Worm (Caenorhabditis elegans) whole organism, late embryonic: ENCODE results near the gene srt-13.
"Not testable (repeated sequence)": the region's sequence is repeated elsewhere in the genome, so short reads cannot be mapped to it uniquely, and the experiment has no call there.

Experiments
- C08G9.2 ChIP-seq: sonication (generic microtip); optimal IDR thresholded peaks from 2 replicates; lab custom pipeline; 2016; ENCODE audit warnings: mild to moderate bottlenecking, missing genetic modification characterization, moderate library complexity, missing compliant biosample characterization
- K02D7.2 ChIP-seq: sonication (generic microtip); optimal IDR thresholded peaks from 2 replicates; lab custom pipeline; 2017; ENCODE audit warnings: mild to moderate bottlenecking, missing genetic modification characterization, missing compliant biosample characterization
- K09A11.1 ChIP-seq: sonication (generic microtip); optimal IDR thresholded peaks from 2 replicates; lab custom pipeline; 2017; ENCODE audit warnings: antibody characterized with exemption, mild to moderate bottlenecking, missing genetic modification characterization, missing compliant biosample characterization; ENCODE audit not compliant: insufficient read depth
- T23F11.4 ChIP-seq: fragments of 200-800 bp; sonication (Bioruptor generic); optimal IDR thresholded peaks from 2 replicates; lab custom pipeline; 2018; ENCODE audit warnings: mild to moderate bottlenecking, missing genetic modification characterization, missing compliant biosample characterization
- Y22D7AL.16 ChIP-seq: sonication (generic microtip); optimal IDR thresholded peaks from 2 replicates; lab custom pipeline; 2016; ENCODE audit warnings: missing genetic modification characterization, missing compliant biosample characterization
- ama-1 ChIP-seq: fragments of 150-350 bp; optimal IDR thresholded peaks from 2 replicates; lab custom pipeline; 2014
- ceh-14 ChIP-seq: sonication (generic microtip); optimal IDR thresholded peaks from 2 replicates; lab custom pipeline; 2016; ENCODE audit warnings: missing genotype, missing genetic modification characterization, missing compliant biosample characterization
- ceh-18 ChIP-seq: sonication (generic microtip); optimal IDR thresholded peaks from 2 replicates; lab custom pipeline; 2016; ENCODE audit warnings: missing genetic modification characterization, missing compliant biosample characterization
- ceh-19 ChIP-seq: fragments of 200-800 bp; sonication (Bioruptor generic); optimal IDR thresholded peaks from 2 replicates; lab custom pipeline; 2018; ENCODE audit warnings: mild to moderate bottlenecking, missing genetic modification characterization, missing compliant biosample characterization
- ceh-24 ChIP-seq: sonication (generic microtip); optimal IDR thresholded peaks from 2 replicates; lab custom pipeline; 2016; ENCODE audit warnings: mild to moderate bottlenecking, missing genetic modification characterization, missing compliant biosample characterization
- ceh-31 ChIP-seq: sonication (generic microtip); optimal IDR thresholded peaks from 2 replicates; lab custom pipeline; 2016; ENCODE audit warnings: missing genetic modification characterization, missing compliant biosample characterization
- ceh-34 ChIP-seq: sonication (generic microtip); optimal IDR thresholded peaks from 2 replicates; lab custom pipeline; 2016; ENCODE audit warnings: mild to moderate bottlenecking, missing genetic modification characterization, missing compliant biosample characterization
- ceh-48 ChIP-seq: sonication (generic microtip); optimal IDR thresholded peaks from 2 replicates; lab custom pipeline; 2016; ENCODE audit warnings: missing genetic modification characterization, inconsistent platforms, missing compliant biosample characterization
- ceh-9 ChIP-seq: sonication (generic microtip); optimal IDR thresholded peaks from 2 replicates; lab custom pipeline; 2016; ENCODE audit warnings: mild to moderate bottlenecking, missing genetic modification characterization, inconsistent platforms, missing compliant biosample characterization
- dmd-4 ChIP-seq: sonication (generic microtip); optimal IDR thresholded peaks from 2 replicates; lab custom pipeline; 2016; ENCODE audit warnings: borderline replicate concordance, missing genetic modification characterization, missing compliant biosample characterization
- dve-1 ChIP-seq: sonication (generic microtip); optimal IDR thresholded peaks from 2 replicates; lab custom pipeline; 2017; ENCODE audit warnings: antibody characterized with exemption, mild to moderate bottlenecking, missing genetic modification characterization, missing compliant biosample characterization
- elt-2 ChIP-seq: sonication (generic microtip); optimal IDR thresholded peaks from 2 replicates; lab custom pipeline; 2016; ENCODE audit warnings: missing genetic modification reagents, missing genetic modification characterization, missing compliant biosample characterization
- elt-4 ChIP-seq: sonication (generic microtip); optimal IDR thresholded peaks from 2 replicates; lab custom pipeline; 2016; ENCODE audit warnings: missing genetic modification characterization, missing compliant biosample characterization
- ets-4 ChIP-seq: sonication (generic microtip); optimal IDR thresholded peaks from 2 replicates; lab custom pipeline; 2016; ENCODE audit warnings: missing genetic modification characterization, missing compliant biosample characterization
- fax-1 ChIP-seq: sonication (generic microtip); optimal IDR thresholded peaks from 2 replicates; lab custom pipeline; 2016; ENCODE audit warnings: missing genotype, missing genetic modification characterization, missing compliant biosample characterization
- hlh-8 ChIP-seq: sonication (generic microtip); optimal IDR thresholded peaks from 2 replicates; lab custom pipeline; 2016; ENCODE audit warnings: missing genotype, missing genetic modification characterization, missing compliant biosample characterization
- lim-6 ChIP-seq: sonication (generic microtip); optimal IDR thresholded peaks from 2 replicates; lab custom pipeline; 2016; ENCODE audit warnings: missing genetic modification characterization, missing compliant biosample characterization
- madf-2 ChIP-seq: sonication (generic microtip); optimal IDR thresholded peaks from 2 replicates; lab custom pipeline; 2017; ENCODE audit warnings: missing genetic modification characterization, missing compliant biosample characterization
- mec-3 ChIP-seq: sonication (generic microtip); optimal IDR thresholded peaks from 2 replicates; lab custom pipeline; 2016; ENCODE audit warnings: borderline replicate concordance, missing genetic modification characterization, missing compliant biosample characterization
- nfya-1 ChIP-seq: sonication (generic microtip); optimal IDR thresholded peaks from 2 replicates; lab custom pipeline; 2017; ENCODE audit warnings: missing genetic modification characterization, mild to moderate bottlenecking, missing compliant biosample characterization, antibody characterized with exemption, moderate library complexity
- odd-2 ChIP-seq: sonication (generic microtip); optimal IDR thresholded peaks from 2 replicates; lab custom pipeline; 2017; ENCODE audit warnings: antibody characterized with exemption, mild to moderate bottlenecking, missing genetic modification characterization, missing compliant biosample characterization
- pax-1 ChIP-seq: fragments of 150-350 bp; optimal IDR thresholded peaks from 2 replicates; lab custom pipeline; 2014; ENCODE audit warnings: missing biosample characterization, missing genetic modification characterization
- pha-2 ChIP-seq: sonication (generic microtip); optimal IDR thresholded peaks from 2 replicates; lab custom pipeline; 2017; ENCODE audit warnings: mild to moderate bottlenecking, missing genetic modification characterization, missing compliant biosample characterization
- pha-4 ChIP-seq: fragments of 150-350 bp; optimal IDR thresholded peaks from 2 replicates; lab custom pipeline; 2018; ENCODE audit warnings: missing biosample characterization, missing genetic modification reagents, missing genetic modification characterization
- pqm-1 ChIP-seq: sonication (generic microtip); optimal IDR thresholded peaks from 2 replicates; lab custom pipeline; 2016; ENCODE audit warnings: missing genetic modification characterization, missing compliant biosample characterization
- ref-2 ChIP-seq: sonication (generic microtip); optimal IDR thresholded peaks from 2 replicates; lab custom pipeline; 2016; ENCODE audit warnings: missing genetic modification characterization, missing compliant biosample characterization
- rnt-1 ChIP-seq: sonication (generic microtip); optimal IDR thresholded peaks from 2 replicates; lab custom pipeline; 2016; ENCODE audit warnings: missing genetic modification characterization, missing compliant biosample characterization
- sox-4 ChIP-seq: sonication (generic microtip); optimal IDR thresholded peaks from 2 replicates; lab custom pipeline; 2017; ENCODE audit warnings: mild to moderate bottlenecking, missing genetic modification characterization, inconsistent platforms, missing compliant biosample characterization
- unc-42 ChIP-seq: sonication (generic microtip); optimal IDR thresholded peaks from 2 replicates; lab custom pipeline; 2016; ENCODE audit warnings: missing genotype, missing genetic modification characterization, missing compliant biosample characterization

srt-13 gene

DNA sequence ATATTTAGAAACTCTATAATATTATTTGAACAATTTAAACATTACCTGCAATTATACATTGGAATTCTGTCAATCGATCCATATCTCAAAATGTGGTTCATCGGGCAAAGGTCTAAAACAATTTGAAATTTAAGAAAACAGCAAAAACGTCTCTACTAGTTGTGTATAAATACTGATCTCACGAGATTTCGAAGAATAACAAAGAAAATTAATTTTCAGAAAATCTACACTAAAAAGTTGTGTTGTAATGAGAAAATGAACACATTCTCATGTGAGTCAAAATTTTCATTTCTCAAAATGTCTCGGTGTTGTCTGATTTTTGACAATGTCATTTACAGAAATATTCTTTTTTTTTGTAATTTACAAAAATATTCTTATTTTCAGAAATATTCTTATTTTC is 18.3 kb upstream of the srt-13 start, which contains the start of gene srt-36:
TSS of gene srt-36 (minus strand) at position 101 of the 400 bp plus-strand sequence.
- TF ChIP-seq nfya-1, C08G9.2, dmd-4 (tag; lab: Kevin White, UChicago): not testable (repeated sequence)

DNA sequence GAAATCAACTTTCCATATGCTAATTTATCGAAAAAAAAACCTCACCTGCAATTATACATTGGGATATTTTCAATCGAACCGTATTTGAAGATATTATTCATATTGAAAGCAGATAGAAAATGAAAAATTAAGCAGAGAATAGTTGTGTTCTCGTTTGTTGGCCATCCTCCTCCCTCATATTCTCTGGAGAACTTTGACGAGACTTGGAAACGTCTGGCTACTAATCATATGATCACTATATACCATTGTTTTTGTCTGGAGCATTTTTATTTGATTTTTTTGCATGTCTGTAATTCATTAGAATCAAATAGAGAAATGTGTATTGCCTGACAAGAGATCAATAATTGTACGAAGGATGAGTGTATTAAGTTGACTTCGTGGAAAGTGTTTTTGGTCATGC is 14.6 kb upstream of the srt-13 start, which contains the start of gene srt-35:
TSS of gene srt-35 (minus strand) at position 101 of the 400 bp plus-strand sequence.
- no peak for TF ChIP-seq lim-6
- no peak for TF ChIP-seq elt-2 (tag; lab: Kevin White, UChicago)
- TF ChIP-seq ceh-34 (tag; lab: Kevin White, UChicago): no peak

ce11 chrV:4261385-4261784 is 11.4 kb upstream of the srt-13 start:
- TF ChIP-seq K02D7.2 (tag; lab: Kevin White, UChicago) (no peak), elt-4 (tag; lab: Kevin White, UChicago) (no peak), dve-1 (tag; lab: Kevin White, UChicago) (no peak), ref-2 (tag; lab: Kevin White, UChicago) (no peak), pha-4 (tag; lab: Kevin White, UChicago) (no peak), ceh-24 (tag; lab: Kevin White, UChicago) (no peak), ets-4 (no peak), unc-42 (tag; lab: Kevin White, UChicago) (no peak), pax-1 (no peak), fax-1 (tag; lab: Kevin White, UChicago) (no peak), hlh-8 (no peak), mec-3 (tag; lab: Kevin White, UChicago) (no peak), K09A11.1 (tag; lab: Kevin White, UChicago) (no peak), elt-2 (tag; lab: Kevin White, UChicago) (no peak), ceh-14 (no peak), pqm-1 (no peak)

- TF ChIP-seq pqm-1: no peak
- no peak for TF ChIP-seq ceh-31 (tag; lab: Kevin White, UChicago)
- TF ChIP-seq Y22D7AL.16 (tag; lab: Kevin White, UChicago): no peak
- TF ChIP-seq sox-4: no peak
- TF ChIP-seq odd-2 (tag; lab: Kevin White, UChicago): no peak
- TF ChIP-seq rnt-1 (tag; lab: Kevin White, UChicago): no peak
- no peak for TF ChIP-seq lim-6
- no peak for TF ChIP-seq ceh-14
- no peak for TF ChIP-seq elt-4 (tag; lab: Kevin White, UChicago)
- TF ChIP-seq ceh-19 (GFP tag; lab: Kevin White, UChicago): no peak
- TF ChIP-seq T23F11.4 (GFP tag; lab: Kevin White, UChicago): no peak
- no peak for TF ChIP-seq madf-2 (tag; lab: Kevin White, UChicago)
- no peak for TF ChIP-seq pha-2 (tag; lab: Kevin White, UChicago)
- TF ChIP-seq ets-4: no peak
- no peak for TF ChIP-seq K02D7.2 (tag; lab: Kevin White, UChicago)
Measured at ce11 chrV:4260090-4260489, 10.1 kb upstream of the srt-13 start, which contains the start of gene srt-3. srt-3 (minus strand) TSS chrV:4260190.

DNA sequence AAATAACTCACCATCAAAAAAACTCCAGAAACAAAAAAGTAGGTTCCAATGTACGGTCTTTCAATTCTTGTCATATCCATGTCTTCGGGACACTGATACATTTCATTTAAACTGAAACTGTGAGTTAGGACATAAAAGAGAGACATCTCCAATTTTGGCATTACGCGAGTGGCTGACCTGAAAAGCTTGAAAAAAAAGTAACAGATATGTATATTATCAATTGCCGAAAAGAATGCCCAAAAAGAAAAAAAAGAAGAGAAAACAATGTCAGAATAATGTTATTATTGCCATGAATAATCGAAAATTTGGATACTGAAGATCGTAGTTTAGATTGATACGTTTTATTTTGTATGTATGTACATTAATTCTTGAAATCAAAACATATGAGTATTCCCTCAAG is 6.5 kb upstream of the srt-13 start, which contains the start of gene srt-14:
TSS of gene srt-14 (minus strand) at position 101 of the 400 bp plus-strand sequence.
- no peak for TF ChIP-seq ceh-18
- no peak for TF ChIP-seq rnt-1 (tag; lab: Kevin White, UChicago)
- no peak for TF ChIP-seq ama-1
- TF ChIP-seq, all 69 proteins: peak for 0

- no peak for TF ChIP-seq ceh-48
- TF ChIP-seq ceh-9 (tag; lab: Kevin White, UChicago): no peak
- TF ChIP-seq, all 69 proteins: peak for 0
Measured at ce11 chrV:4248359-4248758, 1.6 kb downstream of the srt-13 start.
